Worm (Caenorhabditis elegans) whole organism, young adult: ENCODE results near the gene T16G12.12.

Source experiments
- F10E7.11 ChIP-seq: sonication (generic microtip); optimal IDR thresholded peaks from 2 replicates; lab custom pipeline; 2017; ENCODE audit warnings: mild to moderate bottlenecking, missing genetic modification characterization, moderate library complexity, missing compliant biosample characterization
- F23B12.7 ChIP-seq: sonication (generic microtip); optimal IDR thresholded peaks from 2 replicates; lab custom pipeline; 2017; ENCODE audit warnings: missing genetic modification characterization, mild to moderate bottlenecking, missing compliant biosample characterization, antibody characterized with exemption, moderate library complexity; ENCODE audit not compliant: insufficient read depth
- F33H1.4 ChIP-seq: fragments of 200-800 bp; sonication (Bioruptor generic); IDR thresholded peaks from 2 replicates; pipeline ENCODE4 v1.3.6; 2022; ENCODE audit warnings: missing genetic modification reagents, missing genetic modification characterization, missing compliant biosample characterization
- F55B11.4 ChIP-seq: sonication (generic microtip); optimal IDR thresholded peaks from 2 replicates; lab custom pipeline; 2016; ENCODE audit warnings: missing compliant biosample characterization, missing genetic modification characterization, borderline replicate concordance; ENCODE audit not compliant: insufficient read depth
- F57C9.4 ChIP-seq: sonication (generic microtip); optimal IDR thresholded peaks from 2 replicates; lab custom pipeline; 2017; ENCODE audit warnings: mild to moderate bottlenecking, missing genetic modification characterization, missing compliant biosample characterization
- Y79H2A.3 ChIP-seq: fragments of 200-800 bp; sonication (Bioruptor generic); conservative IDR thresholded peaks from 2 replicates; pipeline ENCODE4 v1.3.6; 2022; ENCODE audit warnings: missing genetic modification reagents, missing genetic modification characterization, missing compliant biosample characterization
- Y95B8A.8 ChIP-seq: fragments of 200-800 bp; sonication (Bioruptor generic); IDR thresholded peaks from 2 replicates; pipeline ENCODE4 v1.3.6; 2022; ENCODE audit warnings: missing genetic modification reagents, missing genetic modification characterization, missing compliant biosample characterization
- ZK185.1 ChIP-seq: sonication (generic microtip); optimal IDR thresholded peaks from 2 replicates; lab custom pipeline; 2016; ENCODE audit warnings: mild to moderate bottlenecking, missing genetic modification characterization, missing compliant biosample characterization; ENCODE audit not compliant: poor library complexity, severe bottlenecking
- attf-6 ChIP-seq: fragments of 200-800 bp; sonication (Bioruptor generic); IDR thresholded peaks from 2 replicates; pipeline ENCODE4 v1.3.6; 2022; ENCODE audit warnings: missing genetic modification reagents, missing genetic modification characterization, missing compliant biosample characterization
- bed-1 ChIP-seq: fragments of 200-800 bp; sonication (Bioruptor generic); IDR thresholded peaks from 2 replicates; pipeline ENCODE4 v1.3.6; 2022; ENCODE audit warnings: missing genetic modification reagents, missing genetic modification characterization, missing compliant biosample characterization
- ccch-3 ChIP-seq: fragments of 200-800 bp; sonication (Bioruptor generic); optimal IDR thresholded peaks from 2 replicates; lab custom pipeline; 2018; ENCODE audit warnings: mild to moderate bottlenecking, missing genetic modification characterization, missing compliant biosample characterization
- cebp-1 ChIP-seq, 2 experiments: fragments of 200-800 bp in 1 of 2; sonication (Bioruptor generic) in 1 of 2; sonication (generic microtip) in 1 of 2; IDR thresholded peaks in 1 of 2; optimal IDR thresholded peaks in 1 of 2; 2 replicates each; pipeline versions ENCODE4 v1.3.6 to Lab custom; 2017 to 2022; ENCODE audit warnings: missing compliant biosample characterization in 2 of 2, missing genetic modification characterization in 2 of 2, mild to moderate bottlenecking in 1 of 2, missing genetic modification reagents in 1 of 2, moderate library complexity in 1 of 2
- ceh-27 ChIP-seq: fragments of 200-800 bp; sonication (Bioruptor generic); optimal IDR thresholded peaks from 2 replicates; lab custom pipeline; 2018; ENCODE audit warnings: mild to moderate bottlenecking, missing genetic modification characterization, moderate library complexity, missing compliant biosample characterization
- ceh-58 ChIP-seq: fragments of 200-800 bp; sonication (Bioruptor generic); IDR thresholded peaks from 2 replicates; pipeline ENCODE4 v1.3.6; 2022; ENCODE audit warnings: missing genetic modification characterization, missing compliant biosample characterization
- ceh-79 ChIP-seq: sonication (generic microtip); optimal IDR thresholded peaks from 2 replicates; lab custom pipeline; 2017; ENCODE audit warnings: mild to moderate bottlenecking, missing genetic modification characterization, missing compliant biosample characterization
- dpff-1 ChIP-seq: sonication (generic microtip); optimal IDR thresholded peaks from 2 replicates; lab custom pipeline; 2017; ENCODE audit warnings: mild to moderate bottlenecking, missing genetic modification characterization, missing compliant biosample characterization
- egrh-3 ChIP-seq: fragments of 200-800 bp; sonication (Bioruptor generic); IDR thresholded peaks from 2 replicates; pipeline ENCODE4 v1.3.6; 2022; ENCODE audit warnings: missing genetic modification reagents, missing genetic modification characterization, missing compliant biosample characterization
- ekl-4 ChIP-seq: fragments of 200-800 bp; sonication (Bioruptor generic); IDR thresholded peaks from 2 replicates; pipeline ENCODE4 v1.3.6; 2022; ENCODE audit warnings: missing genetic modification reagents, missing genetic modification characterization, missing compliant biosample characterization
- ets-4 ChIP-seq: fragments of 200-800 bp; sonication (Bioruptor generic); optimal IDR thresholded peaks from 2 replicates; lab custom pipeline; 2018; ENCODE audit warnings: mild to moderate bottlenecking, missing genetic modification characterization, missing compliant biosample characterization
- hmg-1.2 ChIP-seq: fragments of 200-800 bp; sonication (Bioruptor generic); IDR thresholded peaks from 2 replicates; pipeline ENCODE4 v1.3.6; 2022; ENCODE audit warnings: missing genetic modification reagents, missing genetic modification characterization, missing compliant biosample characterization
- lin-26 ChIP-seq: fragments of 200-800 bp; sonication (Bioruptor generic); IDR thresholded peaks from 2 replicates; pipeline ENCODE4 v1.3.6; 2022; ENCODE audit warnings: missing genetic modification reagents, missing genetic modification characterization, missing compliant biosample characterization
- madf-10 ChIP-seq: sonication (generic microtip); optimal IDR thresholded peaks from 2 replicates; lab custom pipeline; 2016; ENCODE audit warnings: mild to moderate bottlenecking, missing genetic modification characterization, missing compliant biosample characterization
- madf-3 ChIP-seq: fragments of 200-800 bp; sonication (Bioruptor generic); IDR thresholded peaks from 2 replicates; pipeline ENCODE4 v1.3.6; 2022; ENCODE audit warnings: missing genetic modification reagents, missing genetic modification characterization, missing compliant biosample characterization
- nfya-2 ChIP-seq: fragments of 200-800 bp; sonication (Bioruptor generic); IDR thresholded peaks from 2 replicates; pipeline ENCODE4 v1.3.6; 2022; ENCODE audit warnings: missing genetic modification reagents, missing genetic modification characterization, missing compliant biosample characterization
- nhr-27 ChIP-seq: fragments of 200-800 bp; sonication (Bioruptor generic); optimal IDR thresholded peaks from 2 replicates; lab custom pipeline; 2018; ENCODE audit warnings: mild to moderate bottlenecking, missing genetic modification characterization, moderate library complexity, missing compliant biosample characterization
- nhr-90 ChIP-seq: sonication (generic microtip); optimal IDR thresholded peaks from 2 replicates; lab custom pipeline; 2016; ENCODE audit warnings: missing genotype, mild to moderate bottlenecking, missing genetic modification characterization, missing compliant biosample characterization
- sdz-38 ChIP-seq: sonication (generic microtip); optimal IDR thresholded peaks from 2 replicates; lab custom pipeline; 2016; ENCODE audit warnings: missing genotype, missing genetic modification characterization, missing compliant biosample characterization
- snpc-3.4 ChIP-seq: sonication (generic microtip); optimal IDR thresholded peaks from 2 replicates; lab custom pipeline; 2017; ENCODE audit warnings: missing genetic modification characterization, mild to moderate bottlenecking, missing compliant biosample characterization, antibody characterized with exemption, moderate library complexity, missing genotype, missing genetic modification reagents
- snpc-4 ChIP-seq, 5 experiments: fragments of 150-350 bp in 1 of 5; sonication (generic microtip) in 4 of 5; optimal IDR thresholded peaks; 2 replicates each; lab custom pipeline; 2014 to 2018; ENCODE audit warnings: missing genetic modification characterization in 5 of 5, missing biosample characterization in 3 of 5, antibody characterized with exemption in 2 of 5, mild to moderate bottlenecking in 2 of 5, missing compliant biosample characterization in 2 of 5, missing genotype in 2 of 5, moderate library complexity in 2 of 5, missing genetic modification reagents in 1 of 5
- somi-1 ChIP-seq: fragments of 200-800 bp; sonication (Bioruptor generic); optimal IDR thresholded peaks from 2 replicates; lab custom pipeline; 2018; ENCODE audit warnings: mild to moderate bottlenecking, missing genetic modification characterization, missing compliant biosample characterization
- tbp1 ChIP-seq: fragments of 200-800 bp; sonication (Bioruptor generic); optimal IDR thresholded peaks from 2 replicates; lab custom pipeline; 2018; ENCODE audit warnings: mild to moderate bottlenecking, missing genetic modification characterization, missing compliant biosample characterization
- ztf-18 ChIP-seq: sonication (generic microtip); optimal IDR thresholded peaks from 2 replicates; lab custom pipeline; 2016; ENCODE audit warnings: missing genotype, mild to moderate bottlenecking, missing genetic modification characterization, missing compliant biosample characterization
- ztf-22 ChIP-seq: fragments of 200-800 bp; sonication (Bioruptor generic); optimal IDR thresholded peaks from 2 replicates; lab custom pipeline; 2018; ENCODE audit warnings: mild to moderate bottlenecking, missing genetic modification characterization, moderate library complexity, missing compliant biosample characterization
- ztf-25 ChIP-seq: fragments of 200-800 bp; sonication (Bioruptor generic); IDR thresholded peaks from 2 replicates; pipeline ENCODE4 v1.3.6; 2022; ENCODE audit warnings: missing genetic modification reagents, missing genetic modification characterization, missing compliant biosample characterization
- ztf-28 ChIP-seq: fragments of 200-800 bp; sonication (Bioruptor generic); IDR thresholded peaks from 2 replicates; pipeline ENCODE4 v1.3.6; 2022; ENCODE audit warnings: missing genetic modification reagents, missing genetic modification characterization, missing compliant biosample characterization

Gene T16G12.12

DNA sequence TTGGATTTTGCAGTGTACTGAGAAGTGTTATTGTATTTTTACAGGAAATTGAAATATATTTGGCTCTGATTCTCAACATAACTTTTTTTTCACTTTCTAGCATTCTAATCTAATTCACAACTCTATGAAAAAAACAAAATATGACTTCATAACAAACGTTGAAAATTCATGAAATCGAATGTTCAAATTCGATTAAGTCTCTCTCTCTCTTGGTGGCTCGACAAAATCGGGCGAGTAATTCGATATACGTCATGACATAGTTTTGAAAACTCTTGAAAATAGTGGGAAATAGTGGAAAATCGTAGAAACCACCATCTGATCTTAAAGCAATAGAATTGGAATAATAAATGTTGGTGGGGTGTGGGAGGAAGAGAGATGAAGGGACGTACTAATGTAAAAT, 35.4 kb upstream of the T16G12.12 start (continued):
- TF ChIP-seq nhr-90 (no peak), ccch-3 (GFP tag; lab: Kevin White, UChicago) (no peak)

DNA sequence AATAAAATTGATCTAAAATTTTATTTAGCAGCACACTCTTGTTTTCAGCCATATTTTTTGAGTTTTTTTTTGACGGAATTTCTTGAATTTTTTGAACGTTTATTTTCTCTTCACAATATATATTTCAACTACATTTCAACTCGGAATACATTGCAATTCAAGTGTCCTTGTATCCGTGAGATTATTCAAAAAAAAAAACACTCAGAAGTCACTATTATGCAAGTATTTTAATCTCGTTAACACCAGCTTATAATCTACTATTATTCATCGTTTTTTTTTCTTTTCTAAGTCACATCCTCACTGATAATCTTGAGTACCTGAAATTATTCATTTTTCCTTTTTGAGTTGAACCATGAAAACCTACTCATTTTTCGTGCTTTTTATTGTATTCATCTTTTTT, 30.0 kb upstream of the T16G12.12 start, which contains the start of gene ins-21:
ins-21 (plus strand) TSS at position 301 of the 400 bp plus-strand sequence.
- TF ChIP-seq egrh-3 (no peak), Y79H2A.3 (no peak), nfya-2 (no peak), bed-1 (GFP tag; lab: Robert Waterston, UW) (no peak), F55B11.4 (no peak), ZK185.1 (tag; lab: Kevin White, UChicago) (no peak)

- TF ChIP-seq ztf-18 (tag; lab: Kevin White, UChicago), result no peak
- no peak for TF ChIP-seq ztf-28 (GFP tag; lab: Robert Waterston, UW)
- no peak for TF ChIP-seq sdz-38 (tag; lab: Kevin White, UChicago)
- no peak for TF ChIP-seq madf-10 (tag; lab: Kevin White, UChicago)
- no peak for TF ChIP-seq F57C9.4 (tag; lab: Kevin White, UChicago)
- no peak for TF ChIP-seq ZK185.1 (tag; lab: Kevin White, UChicago)
- TF ChIP-seq ztf-22 (GFP tag; lab: Kevin White, UChicago), result no peak
- no peak for TF ChIP-seq F10E7.11 (tag; lab: Kevin White, UChicago)
- TF ChIP-seq hmg-1.2, result no peak
- no peak for TF ChIP-seq tbp1 (GFP tag; lab: Kevin White, UChicago)
- TF ChIP-seq ekl-4 (GFP tag; lab: Robert Waterston, UW), result no peak
- TF ChIP-seq ceh-58 (GFP tag; lab: Robert Waterston, UW), result no peak
Measured at ce11 chrIII:10025989-10026388, 27.4 kb upstream of the T16G12.12 start, which contains the start of gene ins-22. TSS of gene ins-22 (plus strand) at chrIII:10026289.

DNA sequence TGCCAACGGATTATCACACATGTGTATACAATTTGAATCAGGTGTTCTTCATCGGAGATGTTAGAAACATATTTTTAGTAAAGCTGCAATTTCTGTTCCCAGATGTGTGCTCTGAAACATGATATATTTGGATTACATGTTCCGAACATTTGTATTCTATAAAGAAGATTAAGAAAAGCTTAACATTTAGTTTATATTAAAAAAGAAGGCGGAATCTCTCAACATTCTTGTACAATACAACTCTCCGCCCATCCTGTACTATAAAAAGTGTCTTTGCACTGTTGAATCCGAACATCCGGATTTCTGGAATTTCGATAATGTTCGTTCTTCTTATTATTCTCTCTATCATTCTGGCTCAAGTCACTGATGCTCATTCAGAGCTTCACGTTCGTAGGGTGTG, 25.5 kb upstream of the T16G12.12 start, which contains the start of gene ins-23:
ins-23 (plus strand) TSS at position 301 of the 400 bp plus-strand sequence.
- TF ChIP-seq nhr-27 (tag; lab: Kevin White, UChicago), result no peak
- TF ChIP-seq ztf-28 (GFP tag; lab: Robert Waterston, UW), result no peak
- TF ChIP-seq ets-4, result no peak
- TF ChIP-seq cebp-1 (GFP tag; IDR thresholded peaks at IDR 0.05; lab: Robert Waterston, UW), result no peak
- no peak for TF ChIP-seq cebp-1 (tag; optimal IDR thresholded peaks at IDR 0.05; lab: Kevin White, UChicago)
- no peak for TF ChIP-seq F57C9.4 (tag; lab: Kevin White, UChicago)
- no peak for TF ChIP-seq ceh-27
- TF ChIP-seq snpc-4 (GFP tag; optimal IDR thresholded peaks at IDR 0.05; lab: Kevin White, UChicago), result no peak
- no peak for TF ChIP-seq snpc-4 (tag; optimal IDR thresholded peaks at IDR 0.05; lab: Kevin White, UChicago)
- no peak for TF ChIP-seq attf-6 (GFP tag; lab: Robert Waterston, UW)
- TF ChIP-seq F33H1.4 (GFP tag; lab: Robert Waterston, UW), result no peak
- no peak for TF ChIP-seq dpff-1
- TF ChIP-seq ztf-25, result no peak
- no peak for TF ChIP-seq ceh-79 (tag; lab: Kevin White, UChicago)
- no peak for TF ChIP-seq Y95B8A.8 (GFP tag; lab: Robert Waterston, UW)

DNA sequence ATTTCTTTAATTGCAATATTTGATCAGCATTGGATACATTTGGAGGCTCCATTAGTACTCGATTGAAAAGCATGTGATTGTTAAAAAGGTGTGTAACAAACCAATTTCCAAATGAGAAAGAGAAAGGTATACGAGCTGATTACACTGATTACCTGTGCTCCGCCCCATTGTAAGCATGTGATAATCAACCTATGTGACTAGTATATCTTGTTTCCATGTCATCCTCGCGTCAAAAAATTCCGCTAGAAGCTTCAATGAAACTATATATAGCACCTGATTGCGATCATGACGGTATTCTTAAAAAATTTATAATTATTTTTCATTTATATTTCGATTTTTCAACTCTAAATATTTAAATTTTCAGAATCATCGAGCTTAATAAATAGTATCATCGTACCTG, 22.9 kb upstream of the T16G12.12 start, which contains the start of gene M04D8.4:
M04D8.4 (minus strand) TSS at position 101 of the 400 bp plus-strand sequence.
- TF ChIP-seq snpc-3.4 (tag; lab: Kevin White, UChicago) (no peak), madf-3 (no peak), F23B12.7 (tag; lab: Kevin White, UChicago) (no peak), lin-26 (no peak), somi-1 (GFP tag; lab: Kevin White, UChicago) (no peak)
